Fruit fly (Drosophila melanogaster) whole organism, embryonic: ENCODE measurements around the gene Indy.

Source experiments
- Ada2b ChIP-seq: fragments of 200-800 bp; sonication (Bioruptor generic); IDR thresholded peaks from 2 replicates; pipeline ENCODE4 v1.3.6; 2022; ENCODE audit warnings: missing biosample characterization, missing genetic modification characterization
- Awh ChIP-seq: fragments of 200-800 bp; sonication (Bioruptor generic); IDR thresholded peaks from 2 replicates; pipeline ENCODE4, ENCODE4 v1.3.6; 2022; ENCODE audit warnings: missing biosample characterization, missing genetic modification characterization
- B-H1 ChIP-seq: fragments of 200-800 bp; sonication (Bioruptor generic); IDR thresholded peaks from 3 replicates; pipeline ENCODE4 v1.3.6; 2022; ENCODE audit warnings: missing biosample characterization, missing genetic modification characterization
- CG10366 ChIP-seq: fragments of 200-800 bp; sonication (Bioruptor generic); IDR thresholded peaks from 2 replicates; pipeline ENCODE4 v1.3.6; 2022; ENCODE audit warnings: missing biosample characterization, missing genetic modification characterization
- CG11560 ChIP-seq: fragments of 200-800 bp; sonication (Bioruptor generic); IDR thresholded peaks from 3 replicates; pipeline ENCODE4 v1.3.6; 2022; ENCODE audit warnings: missing biosample characterization, missing genetic modification characterization
- CG1233 ChIP-seq: fragments of 200-800 bp; sonication (Bioruptor generic); optimal IDR thresholded peaks from 4 replicates; lab custom pipeline; 2018; ENCODE audit warnings: missing biosample characterization, mild to moderate bottlenecking, missing genetic modification characterization
- CG13424 ChIP-seq: fragments of 200-800 bp; sonication (Bioruptor generic); optimal IDR thresholded peaks from 2 replicates; lab custom pipeline; 2019; ENCODE audit warnings: missing biosample characterization, mild to moderate bottlenecking, missing genetic modification characterization, moderate library complexity
- CG13894 ChIP-seq: fragments of 200-800 bp; sonication (Bioruptor generic); optimal IDR thresholded peaks from 3 replicates; lab custom pipeline; 2018; ENCODE audit warnings: missing biosample characterization, mild to moderate bottlenecking, missing genetic modification characterization, moderate library complexity
- CG15479 ChIP-seq: fragments of 200-800 bp; sonication (Bioruptor generic); optimal IDR thresholded peaks from 3 replicates; lab custom pipeline; 2019; ENCODE audit warnings: missing biosample characterization, mild to moderate bottlenecking, missing genetic modification characterization, moderate library complexity
- CG17385 ChIP-seq: fragments of 200-800 bp; sonication (Bioruptor generic); optimal IDR thresholded peaks from 3 replicates; lab custom pipeline; 2018; ENCODE audit warnings: missing biosample characterization, mild to moderate bottlenecking, missing genetic modification characterization
- CG17568 ChIP-seq: fragments of 200-800 bp; sonication (Bioruptor generic); optimal IDR thresholded peaks from 2 replicates; lab custom pipeline; 2018; ENCODE audit warnings: missing biosample characterization, mild to moderate bottlenecking, missing genetic modification characterization, moderate library complexity
- CG1792 ChIP-seq: fragments of 200-800 bp; sonication (Bioruptor generic); optimal IDR thresholded peaks from 2 replicates; lab custom pipeline; 2016; ENCODE audit warnings: missing biosample characterization, missing genetic modification characterization
- CG18599 ChIP-seq: fragments of 200-800 bp; sonication (Bioruptor generic); optimal IDR thresholded peaks from 3 replicates; lab custom pipeline; 2017; ENCODE audit warnings: missing biosample characterization, missing genetic modification characterization, mild to moderate bottlenecking, moderate library complexity, missing genetic modification reagents
- CG30403 ChIP-seq: fragments of 200-800 bp; sonication (Bioruptor generic); optimal IDR thresholded peaks from 3 replicates; lab custom pipeline; 2016; ENCODE audit warnings: missing biosample characterization, missing genetic modification characterization
- CG31441 ChIP-seq: fragments of 200-800 bp; sonication (Bioruptor generic); IDR thresholded peaks from 2 replicates; pipeline ENCODE4 v1.3.6; 2022; ENCODE audit warnings: missing biosample characterization, missing genetic modification characterization
- CG3281 ChIP-seq: fragments of 200-800 bp; sonication (Bioruptor generic); optimal IDR thresholded peaks from 3 replicates; lab custom pipeline; 2017; ENCODE audit warnings: missing biosample characterization, mild to moderate bottlenecking, missing genetic modification characterization
- CG4360 ChIP-seq: fragments of 200-800 bp; sonication (Bioruptor generic); IDR thresholded peaks from 2 replicates; pipeline ENCODE4 v1.3.6; 2022; ENCODE audit warnings: missing biosample characterization, missing genetic modification characterization
- CG4617 ChIP-seq: fragments of 200-800 bp; sonication (Bioruptor generic); optimal IDR thresholded peaks from 3 replicates; lab custom pipeline; 2016; ENCODE audit warnings: missing biosample characterization, missing genetic modification characterization, borderline replicate concordance
- CG4820 ChIP-seq: fragments of 200-800 bp; sonication (Bioruptor generic); optimal IDR thresholded peaks from 3 replicates; lab custom pipeline; 2016; ENCODE audit warnings: missing biosample characterization, missing genetic modification characterization
- CG6272 ChIP-seq: fragments of 200-800 bp; sonication (Bioruptor generic); IDR thresholded peaks from 2 replicates; pipeline ENCODE4 v1.3.6; 2022; ENCODE audit warnings: missing biosample characterization, missing genetic modification characterization
- CG7372 ChIP-seq: fragments of 200-800 bp; sonication (Bioruptor generic); IDR thresholded peaks from 2 replicates; pipeline ENCODE4 v1.3.6; 2022; ENCODE audit warnings: missing biosample characterization, missing genetic modification characterization
- CG7556 ChIP-seq: fragments of 200-800 bp; sonication (Bioruptor generic); optimal IDR thresholded peaks from 2 replicates; lab custom pipeline; 2017; ENCODE audit warnings: missing biosample characterization, mild to moderate bottlenecking, missing genetic modification characterization
- CG9215 ChIP-seq: fragments of 200-800 bp; sonication (Bioruptor generic); IDR thresholded peaks from 2 replicates; pipeline ENCODE4 v1.3.6; 2022; ENCODE audit warnings: missing biosample characterization, missing genetic modification characterization
- CHES-1-like ChIP-seq: fragments of 200-800 bp; sonication (Bioruptor generic); optimal IDR thresholded peaks from 2 replicates; lab custom pipeline; 2016; ENCODE audit warnings: missing biosample characterization, missing genetic modification characterization
- CoRest ChIP-seq: fragments of 200-800 bp; sonication (Bioruptor generic); optimal IDR thresholded peaks from 3 replicates; lab custom pipeline; 2018; ENCODE audit warnings: missing biosample characterization, mild to moderate bottlenecking, missing genetic modification characterization, moderate library complexity
- CrebB ChIP-seq: fragments of 200-800 bp; sonication (Bioruptor generic); optimal IDR thresholded peaks from 3 replicates; lab custom pipeline; 2018; ENCODE audit warnings: missing biosample characterization, mild to moderate bottlenecking, missing genetic modification characterization
- Ets97D ChIP-seq: fragments of 200-800 bp; sonication (Bioruptor generic); optimal IDR thresholded peaks from 3 replicates; lab custom pipeline; 2016; ENCODE audit warnings: missing biosample characterization, missing genetic modification characterization
- HLH3B ChIP-seq: fragments of 200-800 bp; sonication (Bioruptor generic); IDR thresholded peaks from 2 replicates; pipeline ENCODE4 v1.3.6; 2022; ENCODE audit warnings: missing biosample characterization, missing genetic modification characterization
- Hmr ChIP-seq: fragments of 200-800 bp; sonication (Bioruptor generic); optimal IDR thresholded peaks from 3 replicates; lab custom pipeline; 2017; ENCODE audit warnings: mild to moderate bottlenecking, missing biosample characterization, missing genetic modification reagents, missing genetic modification characterization
- Jarid2 ChIP-seq: fragments of 200-800 bp; sonication (Bioruptor generic); optimal IDR thresholded peaks from 3 replicates; lab custom pipeline; 2017; ENCODE audit warnings: mild to moderate bottlenecking, missing biosample characterization, missing genetic modification reagents, missing genetic modification characterization
- Kr ChIP-seq: fragments of 200-800 bp; sonication (Bioruptor generic); optimal IDR thresholded peaks from 2 replicates; lab custom pipeline; 2017; ENCODE audit warnings: missing biosample characterization, mild to moderate bottlenecking, missing genetic modification characterization
- Max ChIP-seq: fragments of 200-800 bp; sonication (Bioruptor generic); optimal IDR thresholded peaks from 2 replicates; lab custom pipeline; 2016; ENCODE audit warnings: missing biosample characterization, mild to moderate bottlenecking, missing genetic modification characterization
- Opbp ChIP-seq: fragments of 200-800 bp; sonication (Bioruptor generic); IDR thresholded peaks from 3 replicates; pipeline ENCODE4 v1.3.6; 2022; ENCODE audit warnings: missing biosample characterization, missing genetic modification characterization; ENCODE audit not compliant: partially characterized antibody
- Pdp1 ChIP-seq, 2 experiments: fragments of 200-800 bp; sonication (Bioruptor generic); optimal IDR thresholded peaks; 3 replicates each; lab custom pipeline; 2016; ENCODE audit warnings: missing biosample characterization in 2 of 2, missing genetic modification characterization in 2 of 2, mild to moderate bottlenecking in 1 of 2, moderate library complexity in 1 of 2
- Side ChIP-seq: fragments of 200-800 bp; sonication (Bioruptor generic); optimal IDR thresholded peaks from 2 replicates; lab custom pipeline; 2016; ENCODE audit warnings: missing biosample characterization, missing genetic modification characterization
- Sox102F ChIP-seq: fragments of 200-800 bp; sonication (Bioruptor generic); optimal IDR thresholded peaks from 2 replicates; lab custom pipeline; 2018; ENCODE audit warnings: missing biosample characterization, mild to moderate bottlenecking, missing genetic modification characterization, moderate library complexity
- Tbp ChIP-seq: fragments of >200 bp; optimal IDR thresholded peaks from 2 replicates; lab custom pipeline; 2018; ENCODE audit warnings: missing biosample characterization, missing genetic modification characterization
- al ChIP-seq: fragments of 200-800 bp; sonication (Bioruptor generic); IDR thresholded peaks from 2 replicates; pipeline ENCODE4 v1.3.6; 2022; ENCODE audit warnings: missing biosample characterization, missing genetic modification characterization
- amos ChIP-seq: fragments of 200-800 bp; sonication (Bioruptor generic); IDR thresholded peaks from 2 replicates; pipeline ENCODE4 v1.3.6; 2022; ENCODE audit warnings: missing biosample characterization, missing genetic modification characterization; ENCODE audit not compliant: partially characterized antibody
- ato ChIP-seq: fragments of 200-800 bp; sonication (Bioruptor generic); IDR thresholded peaks from 2 replicates; pipeline ENCODE4 v1.3.6; 2022; ENCODE audit warnings: missing biosample characterization, missing genetic modification characterization; ENCODE audit not compliant: partially characterized antibody
- cwo ChIP-seq: fragments of 200-800 bp; sonication (Bioruptor generic); optimal IDR thresholded peaks from 3 replicates; lab custom pipeline; 2017; ENCODE audit warnings: missing biosample characterization, missing genetic modification characterization, mild to moderate bottlenecking, moderate library complexity, missing genetic modification reagents
- da ChIP-seq: fragments of 200-800 bp; sonication (Bioruptor generic); optimal IDR thresholded peaks from 2 replicates; lab custom pipeline; 2016; ENCODE audit warnings: missing biosample characterization, missing genetic modification characterization
- en ChIP-seq: fragments of 200-800 bp; sonication (Bioruptor generic); optimal IDR thresholded peaks from 2 replicates; lab custom pipeline; 2016; ENCODE audit warnings: missing biosample characterization, missing genetic modification characterization
- lbe ChIP-seq: fragments of 200-800 bp; sonication (Bioruptor generic); optimal IDR thresholded peaks from 2 replicates; lab custom pipeline; 2016; ENCODE audit warnings: missing biosample characterization, mild to moderate bottlenecking, missing genetic modification characterization
- lola ChIP-seq, 3 experiments: fragments of >200 bp in 2 of 3; fragments of 200-800 bp in 1 of 3; sonication (Bioruptor generic) in 1 of 3; optimal IDR thresholded peaks; 2 replicates each; lab custom pipeline; 2017 to 2019; ENCODE audit warnings: missing biosample characterization in 3 of 3, missing genetic modification characterization in 3 of 3, mild to moderate bottlenecking in 1 of 3, moderate library complexity in 1 of 3
- maf-S ChIP-seq: fragments of 200-800 bp; sonication (Bioruptor generic); optimal IDR thresholded peaks from 2 replicates; lab custom pipeline; 2016; ENCODE audit warnings: missing biosample characterization, missing genetic modification characterization
- pan ChIP-seq, 4 experiments: fragments of >200 bp in 3 of 4; fragments of 200-800 bp in 1 of 4; sonication (Bioruptor generic) in 1 of 4; optimal IDR thresholded peaks in 3 of 4; IDR thresholded peaks in 1 of 4; 2 replicates each; pipeline versions ENCODE4 v1.3.6 to Lab custom; 2017 to 2022; ENCODE audit warnings: missing biosample characterization in 2 of 4, missing genetic modification characterization in 2 of 4, mixed read lengths in 1 of 4
- sima ChIP-seq: fragments of 200-800 bp; sonication (Bioruptor generic); optimal IDR thresholded peaks from 2 replicates; lab custom pipeline; 2016; ENCODE audit warnings: missing biosample characterization, missing genetic modification characterization
- stc ChIP-seq: fragments of 200-800 bp; sonication (Bioruptor generic); IDR thresholded peaks from 2 replicates; pipeline ENCODE4 v1.3.6; 2022; ENCODE audit warnings: missing biosample characterization, missing genetic modification characterization

The Indy gene

DNA sequence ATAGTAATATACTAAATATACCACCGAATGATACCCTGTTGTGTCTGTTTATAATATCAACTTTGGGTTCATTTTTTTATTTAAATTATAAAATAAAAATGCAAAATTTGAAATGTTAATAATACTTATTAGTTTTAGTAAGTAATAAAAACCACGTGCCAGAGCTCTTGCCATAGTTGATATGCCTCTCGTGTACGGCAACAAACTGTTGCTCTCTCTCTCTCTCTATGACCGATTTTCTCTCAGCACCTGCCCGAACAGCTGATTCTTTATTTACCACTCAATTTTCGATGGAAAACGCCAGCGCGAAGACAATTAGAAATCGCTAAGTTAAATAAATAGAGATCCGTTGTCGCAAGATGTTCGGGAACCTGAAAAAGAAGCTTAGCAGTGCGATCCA, 21.5 kb upstream of the Indy start, which contains the start of gene Dysb (continued):
- TF ChIP-seq CrebB (peak; percentile 75), CG31441 (GFP tag; lab: Robert Waterston, UW) (peak; percentile 94), cwo (GFP tag; lab: Kevin White, UChicago) (peak; percentile 85), CG6272 (GFP tag; lab: Robert Waterston, UW) (peak; percentile 64; the same call in 1 of the 2 replicates), CG18599 (GFP tag; lab: Kevin White, UChicago) (peak; percentile 91), CG13424 (peak; percentile 89), HLH3B (peak; percentile 90), amos (GFP tag; lab: Robert Waterston, UW) (no peak), en (GFP tag; lab: Kevin White, UChicago) (no peak), CG1792 (GFP tag; lab: Kevin White, UChicago) (no peak), Kr (GFP tag; lab: Kevin White, UChicago) (no peak), CG4820 (GFP tag; lab: Kevin White, UChicago) (peak; percentile 63), Tbp (no peak), lola (GFP tag; optimal IDR thresholded peaks at IDR 0.05; lab: Kevin White, UChicago) (peak in 1 of 3 experiments; percentile 78), B-H1 (peak; percentile 87), Hmr (peak; percentile 91), CG17385 (GFP tag; lab: Kevin White, UChicago) (peak; percentile 88), pan (optimal IDR thresholded peaks at IDR 0.05; lab: Kevin White, UChicago) (no peak), pan (GFP tag; optimal IDR thresholded peaks at IDR 0.05 in 1 of 2, IDR thresholded peaks at IDR 0.05 in 1 of 2) (peak in 1 of 2 experiments; percentile 93), CG7556 (GFP tag; lab: Kevin White, UChicago) (peak; percentile 89), CG30403 (peak; percentile 84), da (GFP tag; lab: Kevin White, UChicago) (peak; percentile 5), CG4617 (GFP tag; lab: Kevin White, UChicago) (peak; percentile 39), CG9215 (GFP tag; lab: Robert Waterston, UW) (no peak; the same call in 1 of the 2 replicates), CG7372 (GFP tag; lab: Robert Waterston, UW) (peak; percentile 83), stc (GFP tag; lab: Robert Waterston, UW) (peak; percentile 89), Ada2b (GFP tag; lab: Robert Waterston, UW) (peak; percentile 88), Opbp (GFP tag; lab: Robert Waterston, UW) (no peak), maf-S (GFP tag; lab: Kevin White, UChicago) (peak; percentile 27), Pdp1 (GFP tag; optimal IDR thresholded peaks at IDR 0.05; lab: Kevin White, UChicago) (peak; percentile 49 to 61), lbe (GFP tag; lab: Kevin White, UChicago) (peak; percentile 84), ato (no peak), CoRest (peak; percentile 89), CHES-1-like (peak; percentile 53), Side (GFP tag; lab: Kevin White, UChicago) (peak; percentile 66), CG17568 (GFP tag; lab: Kevin White, UChicago) (peak; percentile 86), Sox102F (GFP tag; lab: Kevin White, UChicago) (peak; percentile 89), Awh (peak; percentile 93; the same call in 1 of the 2 replicates), CG1233 (peak; percentile 87), CG10366 (GFP tag; lab: Robert Waterston, UW) (peak; percentile 88), CG13894 (tag; lab: Kevin White, UChicago) (peak; percentile 85), CG4360 (GFP tag; lab: Robert Waterston, UW) (no peak; the same call in 1 of the 2 replicates), CG3281 (peak; percentile 82), al (GFP tag; lab: Robert Waterston, UW) (peak; percentile 85), sima (GFP tag; lab: Kevin White, UChicago) (no peak), CG11560 (tag; lab: Robert Waterston, UW) (peak; percentile 35; the same call in 1 of the 3 replicates), Ets97D (GFP tag; lab: Kevin White, UChicago) (peak; percentile 33), Max (peak; percentile 67), CG15479 (no peak), Jarid2 (GFP tag; lab: Kevin White, UChicago) (peak; percentile 51)
